Fruit fly (Drosophila melanogaster): ENCODE measurements around the gene LManVI.

The LManVI gene

DNA sequence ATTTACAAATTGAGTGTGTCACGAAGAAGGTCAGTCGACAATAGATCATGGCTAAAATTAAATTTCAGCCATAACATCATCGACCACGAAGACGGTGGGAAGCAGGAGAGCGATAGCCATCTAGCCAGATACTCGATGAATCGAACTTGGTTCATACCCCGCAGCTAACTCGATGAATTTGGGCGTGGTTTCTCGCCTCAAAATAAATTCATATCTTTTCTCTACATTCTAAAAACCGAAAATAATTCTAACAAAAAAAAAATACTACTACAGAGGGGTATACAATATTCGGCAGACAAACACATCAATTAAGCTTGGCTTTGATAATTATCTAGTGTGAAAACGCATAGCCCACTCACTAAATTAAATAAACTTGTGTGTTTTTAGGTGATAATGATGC is 48.4 kb downstream of the LManVI start (continued):
- TF ChIP-seq CG10654 (GFP tag; optimal IDR thresholded peaks at IDR 0.05) (no peak), Side (GFP tag; optimal IDR thresholded peaks at IDR 0.05) (no peak), hb (GFP tag; IDR thresholded peaks at IDR 0.05; ENCODE audit: partially characterized antibody) (no peak), CG14860 (GFP tag; IDR thresholded peaks at IDR 0.05; ENCODE audit: partially characterized antibody) (no peak), HLHmδ (GFP tag; optimal IDR thresholded peaks at IDR 0.05) (no peak), CG9817 (tag; optimal IDR thresholded peaks at IDR 0.05) (no peak), grn (GFP tag; optimal IDR thresholded peaks at IDR 0.05) (peak; percentile 36), psq (GFP tag; optimal IDR thresholded peaks at IDR 0.05) (no peak), eve (GFP tag; optimal IDR thresholded peaks at IDR 0.05) (no peak), pzg (GFP tag; optimal IDR thresholded peaks at IDR 0.05) (no peak), Optix (GFP tag; IDR thresholded peaks at IDR 0.05) (no peak), TFAM (GFP tag; optimal IDR thresholded peaks at IDR 0.05) (no peak), Camta (GFP tag; optimal IDR thresholded peaks at IDR 0.05) (peak; percentile 24), chm (GFP tag; IDR thresholded peaks at IDR 0.05) (peak; percentile 52; the same call in 1 of the 2 replicates), CG8359 (GFP tag; optimal IDR thresholded peaks at IDR 0.05; ENCODE audit: borderline replicate concordance) (no peak), fd64A (GFP tag; optimal IDR thresholded peaks at IDR 0.05) (no peak), vvl (GFP tag; IDR thresholded peaks at IDR 0.05) (peak; percentile 77), CG11560 (tag; IDR thresholded peaks at IDR 0.05) (no peak), Spps (tag; optimal IDR thresholded peaks at IDR 0.05) (no peak), CG1529 (GFP tag; optimal IDR thresholded peaks at IDR 0.05) (no peak), E2f2 (GFP tag; IDR thresholded peaks at IDR 0.05) (no peak; the same call in 1 of the 2 replicates), CG12769 (tag; optimal IDR thresholded peaks at IDR 0.05) (peak; percentile 69), pita (GFP tag; optimal IDR thresholded peaks at IDR 0.05) (no peak), CG7928 (GFP tag; optimal IDR thresholded peaks at IDR 0.05) (no peak), abd-A (tag; optimal IDR thresholded peaks at IDR 0.05) (no peak), CG33213 (GFP tag; optimal IDR thresholded peaks at IDR 0.05) (no peak), CG10959 (GFP tag; IDR thresholded peaks at IDR 0.05) (no peak), ara (GFP tag; IDR thresholded peaks at IDR 0.05) (0 out of 2 replicates have a peak, but pooled peaks have one; percentile 28), Atf6 (GFP tag; IDR thresholded peaks at IDR 0.05) (peak; percentile 25; the same call in 1 of the 2 replicates), Hr78 (GFP tag; optimal IDR thresholded peaks at IDR 0.05) (no peak), PHDP (tag; optimal IDR thresholded peaks at IDR 0.05) (no peak), nmo (GFP tag; optimal IDR thresholded peaks at IDR 0.05) (peak; percentile 29), sna (GFP tag; IDR thresholded peaks at IDR 0.05; ENCODE audit: partially characterized antibody) (no peak), schlank (tag; optimal IDR thresholded peaks at IDR 0.05) (no peak), ro (GFP tag; IDR thresholded peaks at IDR 0.05) (no peak), ERR (GFP tag; optimal IDR thresholded peaks at IDR 0.05) (no peak), tx (GFP tag; optimal IDR thresholded peaks at IDR 0.05) (no peak), HLH4C (GFP tag; IDR thresholded peaks at IDR 0.05; ENCODE audit: partially characterized antibody) (peak; percentile 44; the same call in 1 of the 3 replicates), H2.0 (GFP tag; IDR thresholded peaks at IDR 0.05) (no peak), CG2116 (GFP tag; optimal IDR thresholded peaks at IDR 0.05) (no peak), Lim3 (GFP tag; IDR thresholded peaks at IDR 0.05) (no peak), gt (GFP tag; IDR thresholded peaks at IDR 0.05) (no peak), sim (GFP tag; IDR thresholded peaks at IDR 0.05) (no peak), CG10147 (GFP tag; optimal IDR thresholded peaks at IDR 0.05) (no peak), CG17361 (GFP tag; IDR thresholded peaks at IDR 0.05) (0 out of 3 replicates have a peak, but pooled peaks have one; percentile 34), vnd (GFP tag; IDR thresholded peaks at IDR 0.05; ENCODE audit: partially characterized antibody) (no peak), Sry-β (GFP tag; optimal IDR thresholded peaks at IDR 0.05) (no peak), CG7786 (GFP tag; optimal IDR thresholded peaks at IDR 0.05) (no peak), CG12391 (tag; optimal IDR thresholded peaks at IDR 0.05) (peak; percentile 16)

Measured in whole organism, embryonic.